Worm (Caenorhabditis elegans): Measurements from ENCODE around the gene dmsr-11.

Gene dmsr-11

DNA sequence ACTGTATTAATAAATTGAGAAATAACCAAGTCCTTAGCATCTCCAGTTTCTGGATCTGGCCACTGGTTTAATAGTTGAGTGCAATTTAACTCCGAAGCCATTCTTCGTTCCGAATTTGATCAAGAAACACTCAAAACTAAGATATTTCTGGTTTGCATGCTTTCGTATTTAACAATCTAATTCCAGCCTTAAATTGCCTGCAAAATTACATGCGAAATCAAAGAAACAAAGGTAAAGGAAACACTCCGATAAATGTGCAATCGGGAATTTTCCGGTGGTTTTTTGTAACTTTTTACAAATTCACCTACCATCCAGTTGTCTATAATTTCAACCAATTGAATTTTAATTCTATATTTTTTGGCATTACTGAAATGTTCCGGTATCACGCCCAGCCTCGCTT is 2.0 kb downstream of the dmsr-11 start, which contains the start of gene dmsr-10:
TSS of gene dmsr-10 (minus strand) at position 101 of the 400 bp plus-strand sequence.
- no peak for TF ChIP-seq ekl-4 (GFP tag; IDR thresholded peaks at IDR 0.05)
- TF ChIP-seq Y56A3A.18 (GFP tag; IDR thresholded peaks at IDR 0.05) = no peak
- no peak for TF ChIP-seq attf-5 (GFP tag; optimal IDR thresholded peaks at IDR 0.05)
- no peak for TF ChIP-seq zim-3 (tag; optimal IDR thresholded peaks at IDR 0.05)
- no peak for TF ChIP-seq B0261.1 (tag; optimal IDR thresholded peaks at IDR 0.05)
- no peak for TF ChIP-seq fkh-3 (tag; optimal IDR thresholded peaks at IDR 0.05)
- no peak for TF ChIP-seq chd-7 (tag; optimal IDR thresholded peaks at IDR 0.05)
- TF ChIP-seq F22D6.2 (tag; optimal IDR thresholded peaks at IDR 0.05) = no peak
- TF ChIP-seq sptf-2 (GFP tag; optimal IDR thresholded peaks at IDR 0.05) = no peak
- no peak for TF ChIP-seq F57C9.4 (tag; optimal IDR thresholded peaks at IDR 0.05)
- TF ChIP-seq F33H1.4 (GFP tag; IDR thresholded peaks at IDR 0.05) = no peak
- TF ChIP-seq ztf-18 (tag; optimal IDR thresholded peaks at IDR 0.05) = no peak
- no peak for TF ChIP-seq him-1 (tag; optimal IDR thresholded peaks at IDR 0.05)
- TF ChIP-seq ceh-79 (tag; optimal IDR thresholded peaks at IDR 0.05) = no peak
- TF ChIP-seq nfyb-1 (GFP tag; IDR thresholded peaks at IDR 0.05) = no peak
- TF ChIP-seq K12H6.12 (tag; optimal IDR thresholded peaks at IDR 0.05) = no peak
- no peak for TF ChIP-seq repo-1 (tag; optimal IDR thresholded peaks at IDR 0.05)

DNA sequence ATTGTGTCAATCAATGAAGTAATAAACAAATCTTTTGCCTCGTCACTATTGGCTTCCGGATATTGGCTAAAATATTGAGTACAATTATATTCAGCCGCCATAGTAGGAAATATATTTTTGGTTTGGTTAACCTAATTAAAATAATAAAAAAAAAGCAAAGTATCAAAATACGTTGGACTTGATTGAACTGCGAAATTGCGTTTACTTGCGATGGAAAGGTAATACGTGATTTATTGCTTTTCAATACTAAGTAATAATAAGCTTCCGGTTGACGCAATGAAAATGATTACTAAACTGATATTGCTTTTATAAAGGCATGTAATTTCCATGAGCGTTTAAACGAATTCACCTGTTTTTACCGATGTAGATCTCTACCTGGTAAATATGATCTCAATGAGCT is 4.3 kb downstream of the dmsr-11 start, which contains the start of gene dmsr-9:
TSS of gene dmsr-9 (minus strand) at position 101 of the 400 bp plus-strand sequence.
- no peak for TF ChIP-seq zim-3 (tag; optimal IDR thresholded peaks at IDR 0.05)
- TF ChIP-seq dpl-1 (GFP tag; optimal IDR thresholded peaks at IDR 0.05) = no peak
- TF ChIP-seq ets-4 (GFP tag; optimal IDR thresholded peaks at IDR 0.05) = no peak
- TF ChIP-seq ztf-6 (GFP tag; IDR thresholded peaks at IDR 0.05) = no peak
- TF ChIP-seq ceh-100 (GFP tag; IDR thresholded peaks at IDR 0.05) = no peak
- no peak for TF ChIP-seq B0261.1 (tag; optimal IDR thresholded peaks at IDR 0.05)
- TF ChIP-seq hsf-1 (GFP tag; IDR thresholded peaks at IDR 0.05) = no peak
- no peak for TF ChIP-seq let-526 (GFP tag; IDR thresholded peaks at IDR 0.05)
- TF ChIP-seq mxl-1 (tag; optimal IDR thresholded peaks at IDR 0.05) = no peak
- TF ChIP-seq lin-40 (tag; optimal IDR thresholded peaks at IDR 0.05) = no peak
- no peak for TF ChIP-seq ztf-26 (tag; optimal IDR thresholded peaks at IDR 0.05)
- TF ChIP-seq nfya-1 (tag; optimal IDR thresholded peaks at IDR 0.05; ENCODE audit: borderline replicate concordance, insufficient read depth) = no peak
- no peak for TF ChIP-seq nfya-2 (GFP tag; IDR thresholded peaks at IDR 0.05)
- TF ChIP-seq ccch-3 (GFP tag; optimal IDR thresholded peaks at IDR 0.05) = no peak
- TF ChIP-seq unc-130 (GFP tag; optimal IDR thresholded peaks at IDR 0.05) = no peak
- TF ChIP-seq mel-28 (tag; optimal IDR thresholded peaks at IDR 0.05; ENCODE audit: borderline replicate concordance) = no peak
- no peak for TF ChIP-seq nhr-27 (tag; optimal IDR thresholded peaks at IDR 0.05)
- no peak for TF ChIP-seq him-1 (tag; optimal IDR thresholded peaks at IDR 0.05)
- no peak for TF ChIP-seq Y53F4B.3 (GFP tag; IDR thresholded peaks at IDR 0.05)

ce11 chrV:6796894-6797293 is 7.0 kb downstream of the dmsr-11 start:
- no peak for TF ChIP-seq rcor-1 (GFP tag; IDR thresholded peaks at IDR 0.05)
- no peak for TF ChIP-seq aptf-3 (GFP tag; IDR thresholded peaks at IDR 0.05)
- peak; percentile 91; the same call in 1 of the 2 replicates for TF ChIP-seq hmg-1.2 (GFP tag; IDR thresholded peaks at IDR 0.05)
- TF ChIP-seq die-1 (tag; optimal IDR thresholded peaks at IDR 0.05) = no peak

DNA sequence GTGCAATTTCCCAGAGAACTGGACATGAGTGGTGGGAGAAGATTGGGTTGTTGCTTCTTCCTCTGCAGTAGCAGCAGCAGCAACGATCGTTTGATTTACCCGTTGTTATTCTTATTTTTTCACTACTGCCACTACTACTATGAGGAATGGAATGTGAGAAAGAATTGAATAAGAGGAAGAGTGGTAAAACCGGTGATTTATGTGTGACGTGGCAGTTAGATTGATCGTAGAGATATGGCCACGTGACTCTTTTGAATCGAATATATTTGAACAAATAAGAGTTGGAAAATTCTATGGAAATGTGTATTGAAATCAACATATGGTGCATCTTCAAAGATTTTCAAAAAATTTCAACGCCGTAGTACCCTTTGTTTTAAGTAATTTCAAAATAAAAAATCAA is 7.6 kb downstream of the dmsr-11 start:
- TF ChIP-seq pha-4 (tag; optimal IDR thresholded peaks at IDR 0.05) (no peak), B0019.2 (GFP tag; conservative IDR thresholded peaks at IDR 0.05) (no peak), Y56A3A.18 (GFP tag; IDR thresholded peaks at IDR 0.05) (no peak), ceh-40 (GFP tag; IDR thresholded peaks at IDR 0.05) (no peak), ama-1 (optimal IDR thresholded peaks at IDR 0.05) (no peak), ama-1 (GFP tag; optimal IDR thresholded peaks at IDR 0.05) (no peak), C06A6.2 (GFP tag; conservative IDR thresholded peaks at IDR 0.05) (no peak), attf-6 (GFP tag; IDR thresholded peaks at IDR 0.05) (no peak), F37B4.10 (GFP tag; IDR thresholded peaks at IDR 0.05) (no peak), ets-4 (GFP tag; optimal IDR thresholded peaks at IDR 0.05) (no peak), F55B11.4 (tag; optimal IDR thresholded peaks at IDR 0.05; ENCODE audit: borderline replicate concordance, insufficient read depth) (no peak), chd-7 (tag; optimal IDR thresholded peaks at IDR 0.05) (no peak), snpc-1.3 (tag; optimal IDR thresholded peaks at IDR 0.05; ENCODE audit: insufficient read depth) (no peak), mcd-1 (GFP tag; IDR thresholded peaks at IDR 0.05) (no peak)

All from whole organism, young adult.